Worm (Caenorhabditis elegans) whole organism, L4 larva: Measurements from ENCODE around the gene zipt-15.
A peak's percentile ranks its signal among the peaks of the same experiment; 100 is the strongest.

ENCODE experiments used
- F26F4.8 ChIP-seq: fragments of 200-800 bp; sonication (Bioruptor generic); conservative IDR thresholded peaks from 2 replicates; pipeline ENCODE4 v1.3.6; 2022; ENCODE audit warnings: missing genetic modification characterization, missing compliant biosample characterization
- F49E8.2 ChIP-seq: sonication (generic microtip); optimal IDR thresholded peaks from 2 replicates; lab custom pipeline; 2016; ENCODE audit warnings: missing compliant biosample characterization, mild to moderate bottlenecking, missing genetic modification characterization, borderline replicate concordance
- T20F7.1 ChIP-seq: fragments of 200-800 bp; sonication (Bioruptor generic); optimal IDR thresholded peaks from 2 replicates; lab custom pipeline; 2018; ENCODE audit warnings: mild to moderate bottlenecking, missing genetic modification characterization, missing compliant biosample characterization
- Y48G9A.11 ChIP-seq: fragments of 200-800 bp; sonication (Bioruptor generic); IDR thresholded peaks from 2 replicates; pipeline ENCODE4 v1.3.6; 2022; ENCODE audit warnings: missing genetic modification reagents, missing genetic modification characterization, missing compliant biosample characterization
- Y5F2A.4 ChIP-seq: fragments of 200-800 bp; sonication (Bioruptor generic); optimal IDR thresholded peaks from 2 replicates; lab custom pipeline; 2018; ENCODE audit warnings: mild to moderate bottlenecking, missing genetic modification characterization, missing compliant biosample characterization
- Y75B8A.6 ChIP-seq: fragments of 200-800 bp; sonication (Bioruptor generic); IDR thresholded peaks from 2 replicates; pipeline ENCODE4 v1.3.6; 2022; ENCODE audit warnings: missing genetic modification reagents, missing genetic modification characterization, missing compliant biosample characterization
- aha-1 ChIP-seq: fragments of 150-350 bp; peaks from one replicate; lab custom pipeline; 2014; ENCODE audit warnings: missing biosample characterization, missing genetic modification characterization
- aly-2 ChIP-seq: sonication (generic microtip); optimal IDR thresholded peaks from 2 replicates; lab custom pipeline; 2018; ENCODE audit warnings: missing biosample characterization, missing genetic modification characterization
- ama-1 ChIP-seq: fragments of 150-350 bp; optimal IDR thresholded peaks from 2 replicates; lab custom pipeline; 2014; ENCODE audit warnings: inconsistent platforms, mixed read lengths
- ceh-20 ChIP-seq: fragments of 200-800 bp; sonication (Bioruptor generic); IDR thresholded peaks from 2 replicates; pipeline ENCODE4 v1.3.6; 2022; ENCODE audit warnings: missing genetic modification reagents, missing genetic modification characterization, missing compliant biosample characterization
- ceh-28 ChIP-seq: fragments of 150-350 bp; optimal IDR thresholded peaks from 2 replicates; lab custom pipeline; 2014; ENCODE audit warnings: missing biosample characterization, missing genetic modification reagents, missing genetic modification characterization
- ceh-62 ChIP-seq: sonication (generic microtip); optimal IDR thresholded peaks from 2 replicates; lab custom pipeline; 2017; ENCODE audit warnings: missing biosample characterization, missing genetic modification characterization
- ces-1 ChIP-seq: fragments of 150-350 bp; sonication (generic microtip); optimal IDR thresholded peaks from 4 replicates; lab custom pipeline; 2014; ENCODE audit warnings: missing biosample characterization, missing genetic modification reagents, missing genetic modification characterization
- ctbp-1 ChIP-seq: fragments of 200-800 bp; sonication (Bioruptor generic); IDR thresholded peaks from 2 replicates; pipeline ENCODE4 v1.3.6; 2022; ENCODE audit warnings: missing genetic modification reagents, missing genetic modification characterization, missing compliant biosample characterization
- daf-16 ChIP-seq, 3 experiments: sonication (generic microtip); optimal IDR thresholded peaks; 2 replicates each; lab custom pipeline; 2016 to 2017; ENCODE audit warnings: missing genetic modification characterization in 3 of 3, missing genetic modification reagents in 3 of 3, mild to moderate bottlenecking in 2 of 3, missing compliant biosample characterization in 2 of 3, missing biosample characterization in 1 of 3, moderate library complexity in 1 of 3
- dmd-8 ChIP-seq: fragments of 200-800 bp; sonication (Bioruptor generic); IDR thresholded peaks from 2 replicates; pipeline ENCODE4 v1.3.6; 2022; ENCODE audit warnings: missing genetic modification characterization, missing compliant biosample characterization
- dmd-9 ChIP-seq: fragments of 200-800 bp; sonication (Bioruptor generic); IDR thresholded peaks from 2 replicates; pipeline ENCODE4 v1.3.6; 2022; ENCODE audit warnings: missing genetic modification reagents, missing genetic modification characterization, missing compliant biosample characterization
- dpl-1 ChIP-seq: fragments of 150-350 bp; optimal IDR thresholded peaks from 2 replicates; lab custom pipeline; 2014; ENCODE audit warnings: missing biosample characterization, missing genetic modification reagents, missing genetic modification characterization
- duxl-1 ChIP-seq: sonication (generic microtip); optimal IDR thresholded peaks from 2 replicates; lab custom pipeline; 2016; ENCODE audit warnings: mild to moderate bottlenecking, missing genetic modification characterization, moderate library complexity, missing compliant biosample characterization; ENCODE audit not compliant: poor library complexity
- dve-1 ChIP-seq: sonication (generic microtip); optimal IDR thresholded peaks from 2 replicates; lab custom pipeline; 2017; ENCODE audit warnings: antibody characterized with exemption, mild to moderate bottlenecking, missing genetic modification characterization, missing compliant biosample characterization; ENCODE audit not compliant: insufficient read depth
- hif-1 ChIP-seq, 2 experiments: sonication (generic microtip); optimal IDR thresholded peaks; 2 replicates each; lab custom pipeline; 2016 to 2017; ENCODE audit warnings: missing compliant biosample characterization in 2 of 2, missing genetic modification characterization in 2 of 2, missing genetic modification reagents in 2 of 2, missing genotype in 2 of 2, mild to moderate bottlenecking in 1 of 2
- hlh-30 ChIP-seq: sonication (generic microtip); optimal IDR thresholded peaks from 2 replicates; lab custom pipeline; 2017; ENCODE audit warnings: antibody characterized with exemption, mild to moderate bottlenecking, missing genetic modification characterization, missing compliant biosample characterization; ENCODE audit not compliant: insufficient read depth
- hmg-1.1 ChIP-seq: fragments of 200-800 bp; sonication (Bioruptor generic); IDR thresholded peaks from 2 replicates; pipeline ENCODE4 v1.3.6; 2022; ENCODE audit warnings: missing genetic modification reagents, missing genetic modification characterization, missing compliant biosample characterization
- lin-13 ChIP-seq: fragments of 150-350 bp; optimal IDR thresholded peaks from 2 replicates; lab custom pipeline; 2014; ENCODE audit warnings: missing biosample characterization, missing genetic modification reagents, missing genetic modification characterization
- lin-15B ChIP-seq: fragments of 150-350 bp; sonication (generic microtip); optimal IDR thresholded peaks from 3 replicates; lab custom pipeline; 2014; ENCODE audit warnings: missing biosample characterization, missing genetic modification characterization
- lin-29 ChIP-seq: fragments of 200-800 bp; sonication (Bioruptor generic); IDR thresholded peaks from 2 replicates; pipeline ENCODE4 v1.3.6; 2022; ENCODE audit warnings: missing genetic modification reagents, missing genetic modification characterization, missing compliant biosample characterization
- lin-38 ChIP-seq: fragments of 200-800 bp; sonication (Bioruptor generic); IDR thresholded peaks from 2 replicates; pipeline ENCODE4 v1.3.6; 2022; ENCODE audit warnings: missing genetic modification reagents, missing genetic modification characterization, missing compliant biosample characterization
- lin-39 ChIP-seq: fragments of 150-350 bp; optimal IDR thresholded peaks from 2 replicates; lab custom pipeline; 2014; ENCODE audit warnings: missing biosample characterization, missing genetic modification reagents, missing genetic modification characterization
- lsy-2 ChIP-seq, 2 experiments: fragments of 150-350 bp in 1 of 2; sonication (generic microtip) in 1 of 2; optimal IDR thresholded peaks; 2 replicates each; lab custom pipeline; 2014 to 2017; ENCODE audit warnings: missing biosample characterization in 2 of 2, missing genetic modification characterization in 2 of 2
- madf-5 ChIP-seq, 2 experiments: fragments of 200-800 bp; sonication (Bioruptor generic); IDR thresholded peaks; 2 replicates each; pipeline ENCODE4 v1.3.6; 2022; ENCODE audit warnings: missing compliant biosample characterization in 2 of 2, missing genetic modification characterization in 2 of 2
- mdl-1 ChIP-seq, 2 experiments: fragments of 150-350 bp in 1 of 2; sonication (generic microtip) in 1 of 2; optimal IDR thresholded peaks; 2 replicates each; lab custom pipeline; 2014 to 2017; ENCODE audit warnings: missing biosample characterization in 2 of 2, missing genetic modification characterization in 2 of 2
- mdt-29 ChIP-seq: fragments of 200-800 bp; sonication (Bioruptor generic); IDR thresholded peaks from 2 replicates; pipeline ENCODE4 v1.3.6; 2022; ENCODE audit warnings: missing genetic modification reagents, missing genetic modification characterization, missing compliant biosample characterization
- mep-1 ChIP-seq: fragments of 150-350 bp; sonication (generic microtip); optimal IDR thresholded peaks from 3 replicates; lab custom pipeline; 2014; ENCODE audit warnings: missing biosample characterization, missing genetic modification characterization
- mes-2 ChIP-seq: sonication (generic microtip); optimal IDR thresholded peaks from 2 replicates; lab custom pipeline; 2016; ENCODE audit warnings: missing genotype, mild to moderate bottlenecking, missing genetic modification characterization, missing compliant biosample characterization; ENCODE audit not compliant: poor library complexity, severe bottlenecking
- mxl-3 ChIP-seq: fragments of 200-800 bp; sonication (Bioruptor generic); optimal IDR thresholded peaks from 2 replicates; lab custom pipeline; 2018; ENCODE audit warnings: mild to moderate bottlenecking, missing genetic modification characterization, missing compliant biosample characterization
- nhr-25 ChIP-seq: sonication (generic microtip); optimal IDR thresholded peaks from 2 replicates; lab custom pipeline; 2017; ENCODE audit warnings: missing genetic modification characterization, mild to moderate bottlenecking, missing compliant biosample characterization, antibody characterized with exemption, moderate library complexity, borderline replicate concordance; ENCODE audit not compliant: insufficient read depth
- nhr-42 ChIP-seq: fragments of 200-800 bp; sonication (Bioruptor generic); IDR thresholded peaks from 2 replicates; pipeline ENCODE4 v1.3.6; 2022; ENCODE audit warnings: missing genetic modification characterization, missing compliant biosample characterization
- nhr-6 ChIP-seq: fragments of 150-350 bp; optimal IDR thresholded peaks from 2 replicates; lab custom pipeline; 2014; ENCODE audit warnings: missing biosample characterization, missing genetic modification characterization
- php-3 ChIP-seq: fragments of 200-800 bp; sonication (Bioruptor generic); IDR thresholded peaks from 2 replicates; pipeline ENCODE4 v1.3.6; 2022; ENCODE audit warnings: missing genetic modification reagents, missing genetic modification characterization, missing compliant biosample characterization
- rbr-2 ChIP-seq: sonication (generic microtip); optimal IDR thresholded peaks from 2 replicates; lab custom pipeline; 2016; ENCODE audit warnings: missing genotype, missing genetic modification characterization, missing compliant biosample characterization
- snpc-1.2 ChIP-seq: fragments of 200-800 bp; sonication (Bioruptor generic); IDR thresholded peaks from 2 replicates; pipeline ENCODE4 v1.3.6; 2022; ENCODE audit warnings: missing genetic modification reagents, missing genetic modification characterization, missing compliant biosample characterization
- spr-3 ChIP-seq: fragments of 200-800 bp; sonication (Bioruptor generic); optimal IDR thresholded peaks from 2 replicates; lab custom pipeline; 2018; ENCODE audit warnings: mild to moderate bottlenecking, missing genetic modification characterization, missing compliant biosample characterization
- tag-97 ChIP-seq: fragments of 200-800 bp; sonication (Bioruptor generic); IDR thresholded peaks from 2 replicates; pipeline ENCODE4 v1.3.6; 2022; ENCODE audit warnings: missing genetic modification characterization, missing compliant biosample characterization
- unc-62 ChIP-seq, 3 experiments: fragments of 150-350 bp in 1 of 3; sonication (generic microtip); optimal IDR thresholded peaks in 2 of 3; peaks in 1 of 3; 1 replicate in 1 of 3; 2 replicates in 2 of 3; lab custom pipeline; 2014 to 2017; ENCODE audit warnings: missing biosample characterization in 3 of 3, missing genetic modification characterization in 3 of 3, missing genetic modification reagents in 3 of 3, missing genotype in 1 of 3
- zip-11 ChIP-seq: fragments of 200-800 bp; sonication (Bioruptor generic); IDR thresholded peaks from 2 replicates; pipeline ENCODE4 v1.3.6; 2022; ENCODE audit warnings: missing genetic modification characterization, missing compliant biosample characterization
- ztf-11 ChIP-seq: fragments of 150-350 bp; optimal IDR thresholded peaks from 2 replicates; lab custom pipeline; 2014; ENCODE audit warnings: missing biosample characterization, missing genetic modification characterization
- ztf-7 ChIP-seq: fragments of 150-350 bp; optimal IDR thresholded peaks from 2 replicates; lab custom pipeline; 2014; ENCODE audit warnings: missing biosample characterization, missing genetic modification characterization

Gene zipt-15

DNA sequence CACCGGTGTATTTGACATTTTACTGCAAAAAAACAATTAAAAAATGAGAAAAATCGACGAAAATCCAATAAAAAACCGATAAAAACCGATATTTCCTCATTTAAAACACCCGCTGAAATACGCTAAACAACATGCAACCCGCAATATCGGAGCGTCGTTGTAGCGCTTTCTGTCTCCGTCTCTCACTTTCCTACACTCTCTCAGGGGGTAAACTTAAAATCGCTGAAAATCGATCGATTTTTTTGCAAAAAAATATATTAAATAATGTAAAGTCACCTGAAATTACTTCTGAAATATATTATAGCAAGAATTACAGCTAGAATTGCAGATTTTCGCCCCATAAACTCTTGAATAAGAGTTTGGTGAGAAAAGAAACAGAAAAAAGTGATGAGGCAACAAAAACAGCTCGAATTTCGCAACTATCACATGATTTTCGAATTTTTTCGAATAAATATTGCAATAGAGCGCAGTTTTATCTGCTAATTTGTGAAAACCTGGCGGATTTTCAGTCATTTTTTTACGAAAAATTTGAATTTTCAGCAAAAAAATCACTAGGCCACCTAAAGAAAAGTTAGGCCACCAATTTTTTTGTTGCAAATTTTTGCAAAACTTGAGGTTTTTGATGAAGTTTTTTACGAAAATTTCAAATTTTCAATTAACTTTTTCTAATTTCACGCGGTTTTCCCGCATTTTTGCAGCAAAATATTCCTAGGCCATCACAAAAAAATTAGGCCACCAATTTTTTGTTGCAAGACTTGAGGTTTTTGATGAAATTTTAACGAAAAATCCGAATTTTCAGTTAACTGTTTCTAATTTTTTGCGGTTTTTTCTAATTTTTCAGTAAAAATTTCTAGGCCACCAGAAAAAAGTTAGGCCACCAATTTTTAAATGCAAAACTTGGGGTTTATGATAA is 29.9 kb upstream of the zipt-15 start, which contains the start of the genes lem-4 and Y55F3BR.11:
TSS of gene lem-4 (minus strand) at position 424 of the 913 bp plus-strand sequence.
TSS of gene Y55F3BR.11 (plus strand) at position 863 of the 913 bp plus-strand sequence.
- TF ChIP-seq nhr-6 (no peak), dmd-8 (GFP tag; lab: Robert Waterston, UW) (no peak), Y75B8A.6 (GFP tag; lab: Robert Waterston, UW) (no peak), aly-2 (no peak), ztf-7 (tag; lab: Kevin White, UChicago) (no peak), snpc-1.2 (GFP tag; lab: Robert Waterston, UW) (no peak), ztf-11 (tag; lab: Kevin White, UChicago) (no peak), T20F7.1 (GFP tag; lab: Kevin White, UChicago) (peak; percentile 99), lsy-2 (tag; optimal IDR thresholded peaks at IDR 0.05; lab: Kevin White, UChicago) (peak in 1 of 2 experiments; percentile 71), ctbp-1 (no peak), F49E8.2 (no peak), mdt-29 (GFP tag; lab: Robert Waterston, UW) (no peak), tag-97 (GFP tag; lab: Robert Waterston, UW) (no peak), ceh-28 (tag; lab: Kevin White, UChicago) (no peak), daf-16 (GFP tag; optimal IDR thresholded peaks at IDR 0.05; lab: Kevin White, UChicago) (no peak), daf-16 (tag; optimal IDR thresholded peaks at IDR 0.05; lab: Kevin White, UChicago) (peak; percentile 44), hmg-1.1 (GFP tag; lab: Robert Waterston, UW) (peak; percentile 58; the same call in 1 of the 2 replicates), hif-1 (tag; optimal IDR thresholded peaks at IDR 0.05; lab: Kevin White, UChicago) (peak in 1 of 2 experiments; percentile 37), mep-1 (peak; percentile 35), lin-13 (GFP tag; lab: Kevin White, UChicago) (no peak), lin-38 (GFP tag; lab: Robert Waterston, UW) (peak; percentile 69), dmd-9 (GFP tag; lab: Robert Waterston, UW) (no peak), ceh-20 (GFP tag; lab: Robert Waterston, UW) (no peak), aha-1 (no peak), zip-11 (GFP tag; lab: Robert Waterston, UW) (no peak), mdl-1 (tag; optimal IDR thresholded peaks at IDR 0.05; lab: Kevin White, UChicago) (no peak), ces-1 (GFP tag; lab: Kevin White, UChicago) (no peak), hlh-30 (tag; lab: Kevin White, UChicago) (peak; percentile 53), unc-62 (GFP tag; optimal IDR thresholded peaks at IDR 0.05 in 1 of 2; lab: Kevin White, UChicago) (no peak), unc-62 (tag; optimal IDR thresholded peaks at IDR 0.05; lab: Kevin White, UChicago) (no peak), ama-1 (no peak), F26F4.8 (no peak), Y48G9A.11 (GFP tag; lab: Robert Waterston, UW) (peak; percentile 96), dpl-1 (peak; percentile 91), rbr-2 (peak; percentile 8), lin-39 (no peak), duxl-1 (no peak), Y5F2A.4 (GFP tag; lab: Kevin White, UChicago) (no peak), madf-5 (GFP tag; IDR thresholded peaks at IDR 0.05; lab: Robert Waterston, UW) (no peak), mxl-3 (GFP tag; lab: Kevin White, UChicago) (no peak), mes-2 (tag; lab: Kevin White, UChicago) (peak; percentile 78), dve-1 (tag; lab: Kevin White, UChicago) (peak; percentile 24), lin-15B (tag; lab: Kevin White, UChicago) (no peak), php-3 (GFP tag; lab: Robert Waterston, UW) (no peak), ceh-62 (tag; lab: Kevin White, UChicago) (no peak), nhr-42 (GFP tag; lab: Robert Waterston, UW) (no peak), nhr-25 (tag; lab: Kevin White, UChicago) (no peak), spr-3 (GFP tag; lab: Kevin White, UChicago) (no peak), lin-29 (GFP tag; lab: Robert Waterston, UW) (no peak)
